Fruit fly (Drosophila melanogaster): ENCODE results near the gene mtrm.

The mtrm gene

DNA sequence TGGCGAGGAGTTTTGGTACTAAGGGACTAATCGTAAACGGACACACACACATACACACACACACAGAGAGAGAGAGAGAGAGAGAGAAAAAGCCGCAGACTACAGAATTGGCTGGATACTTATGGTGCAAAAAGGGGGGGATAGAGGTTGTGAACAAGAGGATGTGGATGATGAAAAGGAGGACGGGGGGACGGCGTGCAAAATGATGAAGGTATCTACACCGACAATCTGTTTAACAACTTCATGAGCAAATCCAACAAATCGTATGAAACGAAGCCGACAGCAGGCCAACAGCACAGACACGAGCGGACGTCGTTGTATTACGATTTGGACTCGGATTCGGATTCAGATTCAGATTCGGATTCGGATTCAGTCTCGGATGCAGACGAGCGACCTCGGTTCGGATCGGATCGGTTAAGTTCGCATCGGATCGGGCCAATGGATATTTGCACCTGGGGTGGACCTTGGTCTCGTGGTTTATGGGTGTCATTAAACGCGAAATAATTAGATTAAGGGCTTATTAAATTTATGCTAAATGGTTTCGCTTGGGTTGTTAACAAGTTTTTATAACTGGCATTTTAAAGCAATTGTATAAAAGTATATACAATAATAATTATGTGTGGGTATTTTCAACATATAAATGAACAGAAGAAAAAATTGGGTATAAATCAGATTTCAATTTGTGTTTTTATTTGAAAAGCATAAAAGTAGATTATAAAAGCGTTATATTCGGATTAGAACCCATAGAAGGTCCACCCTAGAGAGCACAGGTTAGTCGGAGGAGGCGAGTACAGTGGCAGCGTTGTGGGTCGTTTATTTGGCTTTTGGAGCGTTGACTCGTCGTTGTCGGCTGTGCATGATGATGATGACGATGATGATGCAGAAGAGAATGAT lies 42.5 kb downstream of the mtrm start (continued):
- TF ChIP-seq CG1024 (GFP tag; IDR thresholded peaks at IDR 0.05) (peak; percentile 10; the same call in 1 of the 2 replicates), H15 (GFP tag; IDR thresholded peaks at IDR 0.05) (peak; percentile 55; the same call in 2 of the 3 replicates), Optix (GFP tag; IDR thresholded peaks at IDR 0.05) (peak; percentile 33; the same call in 1 of the 3 replicates), Taf1 (GFP tag; IDR thresholded peaks at IDR 0.05) (peak; percentile 54; the same call in 1 of the 2 replicates), Antp (GFP tag; optimal IDR thresholded peaks at IDR 0.05) (peak; percentile 20), NFAT (GFP tag; IDR thresholded peaks at IDR 0.05) (peak; percentile 73), CG11247 (GFP tag; IDR thresholded peaks at IDR 0.05) (peak; percentile 69), CG3065 (GFP tag; optimal IDR thresholded peaks at IDR 0.05) (peak; percentile 35), ato (GFP tag; IDR thresholded peaks at IDR 0.05; ENCODE audit: partially characterized antibody) (no peak), CG31388 (GFP tag; optimal IDR thresholded peaks at IDR 0.05) (peak; percentile 66), Trl (optimal IDR thresholded peaks at IDR 0.05) (peak; percentile 46 to 54), Trl (GFP tag; optimal IDR thresholded peaks at IDR 0.05) (peak; percentile 61), ttk (GFP tag; IDR thresholded peaks at IDR 0.05) (peak; percentile 47; the same call in 1 of the 2 replicates), wor (GFP tag; IDR thresholded peaks at IDR 0.05) (peak; percentile 59), Eip74EF (GFP tag; optimal IDR thresholded peaks at IDR 0.05) (peak in 1 of 2 experiments; percentile 94), CG10462 (GFP tag; optimal IDR thresholded peaks at IDR 0.05) (peak; percentile 53), ERR (GFP tag; optimal IDR thresholded peaks at IDR 0.05) (no peak), GATAe (GFP tag; conservative IDR thresholded peaks at IDR 0.05) (peak; percentile 55; the same call in 1 of the 2 replicates), chif (GFP tag; optimal IDR thresholded peaks at IDR 0.05) (peak; percentile 34 to 44), CG14441 (GFP tag; IDR thresholded peaks at IDR 0.05) (peak; percentile 80), CG12071 (GFP tag; optimal IDR thresholded peaks at IDR 0.05) (peak; percentile 78), CG10274 (GFP tag; optimal IDR thresholded peaks at IDR 0.05) (peak; percentile 80), Elba2 (GFP tag; optimal IDR thresholded peaks at IDR 0.05) (no peak), dysf (GFP tag; IDR thresholded peaks at IDR 0.05) (peak; percentile 91), ro (GFP tag; IDR thresholded peaks at IDR 0.05) (no peak), scrt (GFP tag; optimal IDR thresholded peaks at IDR 0.05) (peak; percentile 84), Pdp1 (GFP tag; optimal IDR thresholded peaks at IDR 0.05) (peak; percentile 57 to 67), CG4328 (GFP tag; optimal IDR thresholded peaks at IDR 0.05) (peak; percentile 86), CG12769 (tag; optimal IDR thresholded peaks at IDR 0.05) (no peak), CG15073 (GFP tag; optimal IDR thresholded peaks at IDR 0.05) (peak; percentile 30), Atf-2 (GFP tag; optimal IDR thresholded peaks at IDR 0.05) (peak; percentile 19), tap (tag; optimal IDR thresholded peaks at IDR 0.05) (peak; percentile 88), CG34376 (GFP tag; optimal IDR thresholded peaks at IDR 0.05) (peak; percentile 74), dpn (GFP tag; optimal IDR thresholded peaks at IDR 0.05) (peak; percentile 71 to 78), ATbp (GFP tag; optimal IDR thresholded peaks at IDR 0.05) (peak; percentile 86), CG9215 (GFP tag; IDR thresholded peaks at IDR 0.05) (peak; percentile 73), CG12236 (GFP tag; optimal IDR thresholded peaks at IDR 0.05) (no peak), YL-1 (GFP tag; optimal IDR thresholded peaks at IDR 0.05) (peak; percentile 73), HHEX (GFP tag; optimal IDR thresholded peaks at IDR 0.05) (peak; percentile 91), CG12219 (GFP tag; optimal IDR thresholded peaks at IDR 0.05) (peak; percentile 82), CG10209 (GFP tag; optimal IDR thresholded peaks at IDR 0.05) (peak; percentile 90), CG17912 (GFP tag; optimal IDR thresholded peaks at IDR 0.05) (no peak), zen2 (GFP tag; IDR thresholded peaks at IDR 0.05; ENCODE audit: partially characterized antibody) (no peak), zfh1 (GFP tag; IDR thresholded peaks at IDR 0.05) (peak; percentile 68), CG14014 (GFP tag; IDR thresholded peaks at IDR 0.05) (peak; percentile 85), crc (GFP tag; optimal IDR thresholded peaks at IDR 0.05) (peak; percentile 73), Dbx (GFP tag; IDR thresholded peaks at IDR 0.05) (peak; percentile 75), CG12104 (GFP tag; optimal IDR thresholded peaks at IDR 0.05) (peak; percentile 91), lab (GFP tag; optimal IDR thresholded peaks at IDR 0.05) (peak; percentile 96)
